Worm (Caenorhabditis elegans): Measurements from ENCODE around the gene C07C7.1.

- no peak for TF ChIP-seq ztf-29 (GFP tag; IDR thresholded peaks at IDR 0.05)
- no peak for TF ChIP-seq flt-1 (GFP tag; IDR thresholded peaks at IDR 0.05)
- TF ChIP-seq T22C8.4 (GFP tag; IDR thresholded peaks at IDR 0.05) = no peak
- no peak for TF ChIP-seq ztf-23 (GFP tag; IDR thresholded peaks at IDR 0.05)
- TF ChIP-seq tab-1 (GFP tag; IDR thresholded peaks at IDR 0.05) = no peak
- TF ChIP-seq klf-2 (GFP tag; conservative IDR thresholded peaks at IDR 0.05) = no peak
- no peak for TF ChIP-seq med-1 (GFP tag; optimal IDR thresholded peaks at IDR 0.05; ENCODE audit: insufficient read depth)
- no peak for TF ChIP-seq cog-1 (tag; optimal IDR thresholded peaks at IDR 0.05)
These were observed 15.2 kb downstream of the C07C7.1 start, which contains the start of gene wnk-1 for ce11 chrIV:9199939-9200202.

Data from whole organism, midembryonic.